Worm (Caenorhabditis elegans): Measurements from ENCODE around the gene nep-5.

Gene nep-5

ce11 chrII:5498156-5498739 is 10.3 kb downstream of the nep-5 start, which contains the start of the genes suex-1 and F12A10.9:
suex-1 (minus strand) TSS chrII:5498256.
F12A10.9 (plus strand) TSS chrII:5498689.
- TF ChIP-seq T22C8.4 (GFP tag; IDR thresholded peaks at IDR 0.05) (no peak), flt-1 (GFP tag; IDR thresholded peaks at IDR 0.05) (no peak), cog-1 (tag; optimal IDR thresholded peaks at IDR 0.05) (no peak), ztf-23 (GFP tag; IDR thresholded peaks at IDR 0.05) (no peak), med-1 (GFP tag; optimal IDR thresholded peaks at IDR 0.05; ENCODE audit: insufficient read depth) (no peak), ztf-29 (GFP tag; IDR thresholded peaks at IDR 0.05) (no peak), ref-1 (GFP tag; conservative IDR thresholded peaks at IDR 0.05) (no peak), klf-2 (GFP tag; conservative IDR thresholded peaks at IDR 0.05) (no peak), tab-1 (GFP tag; IDR thresholded peaks at IDR 0.05) (no peak)

- no peak for TF ChIP-seq ztf-29 (GFP tag; IDR thresholded peaks at IDR 0.05)
Observed at ce11 chrII:5500470-5500869, 12.5 kb downstream of the nep-5 start, which contains the start of gene fzy-1. fzy-1 (plus strand) TSS chrII:5500770.

ce11 chrII:5500986-5501657 is 13.2 kb downstream of the nep-5 start, which contains the start of gene F12A10.8:
F12A10.8 (minus strand) TSS chrII:5501064.
- TF ChIP-seq tab-1 (GFP tag; IDR thresholded peaks at IDR 0.05) (no peak), ztf-29 (GFP tag; IDR thresholded peaks at IDR 0.05) (no peak), T22C8.4 (GFP tag; IDR thresholded peaks at IDR 0.05) (no peak), med-1 (GFP tag; optimal IDR thresholded peaks at IDR 0.05; ENCODE audit: insufficient read depth) (no peak), ref-1 (GFP tag; conservative IDR thresholded peaks at IDR 0.05) (no peak), klf-2 (GFP tag; conservative IDR thresholded peaks at IDR 0.05) (no peak), flt-1 (GFP tag; IDR thresholded peaks at IDR 0.05) (no peak), cog-1 (tag; optimal IDR thresholded peaks at IDR 0.05) (no peak)

- TF ChIP-seq T22C8.4 (GFP tag; IDR thresholded peaks at IDR 0.05) (no peak), tab-1 (GFP tag; IDR thresholded peaks at IDR 0.05) (no peak), klf-2 (GFP tag; conservative IDR thresholded peaks at IDR 0.05) (no peak), ref-1 (GFP tag; conservative IDR thresholded peaks at IDR 0.05) (no peak), ztf-29 (GFP tag; IDR thresholded peaks at IDR 0.05) (no peak), med-1 (GFP tag; optimal IDR thresholded peaks at IDR 0.05; ENCODE audit: insufficient read depth) (no peak), cog-1 (tag; optimal IDR thresholded peaks at IDR 0.05) (no peak), ztf-23 (GFP tag; IDR thresholded peaks at IDR 0.05) (no peak), flt-1 (GFP tag; IDR thresholded peaks at IDR 0.05) (no peak)
Observed at ce11 chrII:5503760-5504159, 15.8 kb downstream of the nep-5 start, which contains the start of gene cyp-44A1. cyp-44A1 (plus strand) TSS chrII:5504044.

ce11 chrII:5505820-5506287 is 17.9 kb downstream of the nep-5 start, which contains the start of gene npp-24:
npp-24 (plus strand) TSS chrII:5505870.
- no peak for TF ChIP-seq ref-1 (GFP tag; conservative IDR thresholded peaks at IDR 0.05)
- TF ChIP-seq tab-1 (GFP tag; IDR thresholded peaks at IDR 0.05) = no peak
- TF ChIP-seq flt-1 (GFP tag; IDR thresholded peaks at IDR 0.05) = no peak
- no peak for TF ChIP-seq klf-2 (GFP tag; conservative IDR thresholded peaks at IDR 0.05)
- no peak for TF ChIP-seq ztf-23 (GFP tag; IDR thresholded peaks at IDR 0.05)
- TF ChIP-seq med-1 (GFP tag; optimal IDR thresholded peaks at IDR 0.05; ENCODE audit: insufficient read depth) = no peak
- no peak for TF ChIP-seq ztf-29 (GFP tag; IDR thresholded peaks at IDR 0.05)
- TF ChIP-seq T22C8.4 (GFP tag; IDR thresholded peaks at IDR 0.05) = no peak
- TF ChIP-seq cog-1 (tag; optimal IDR thresholded peaks at IDR 0.05) = no peak

ce11 chrII:5511417-5512353 is 23.7 kb downstream of the nep-5 start:
- TF ChIP-seq cog-1 (tag; optimal IDR thresholded peaks at IDR 0.05) (peak; percentile 44), flt-1 (GFP tag; IDR thresholded peaks at IDR 0.05) (no peak), ztf-23 (GFP tag; IDR thresholded peaks at IDR 0.05) (no peak), T22C8.4 (GFP tag; IDR thresholded peaks at IDR 0.05) (no peak), ztf-29 (GFP tag; IDR thresholded peaks at IDR 0.05) (no peak), klf-2 (GFP tag; conservative IDR thresholded peaks at IDR 0.05) (no peak), med-1 (GFP tag; optimal IDR thresholded peaks at IDR 0.05; ENCODE audit: insufficient read depth) (no peak)

- TF ChIP-seq T22C8.4 (GFP tag; IDR thresholded peaks at IDR 0.05) (no peak), flt-1 (GFP tag; IDR thresholded peaks at IDR 0.05) (no peak), klf-2 (GFP tag; conservative IDR thresholded peaks at IDR 0.05) (no peak), ztf-29 (GFP tag; IDR thresholded peaks at IDR 0.05) (no peak), ref-1 (GFP tag; conservative IDR thresholded peaks at IDR 0.05) (no peak), tab-1 (GFP tag; IDR thresholded peaks at IDR 0.05) (no peak), ztf-23 (GFP tag; IDR thresholded peaks at IDR 0.05) (no peak), cog-1 (tag; optimal IDR thresholded peaks at IDR 0.05) (no peak)
Observed at ce11 chrII:5512473-5513097, 24.6 kb downstream of the nep-5 start.

- no peak for TF ChIP-seq flt-1 (GFP tag; IDR thresholded peaks at IDR 0.05)
- TF ChIP-seq tab-1 (GFP tag; IDR thresholded peaks at IDR 0.05) = no peak
- TF ChIP-seq med-1 (GFP tag; optimal IDR thresholded peaks at IDR 0.05; ENCODE audit: insufficient read depth) = no peak
- TF ChIP-seq ref-1 (GFP tag; conservative IDR thresholded peaks at IDR 0.05) = no peak
- TF ChIP-seq ztf-29 (GFP tag; IDR thresholded peaks at IDR 0.05) = no peak
- no peak for TF ChIP-seq ztf-23 (GFP tag; IDR thresholded peaks at IDR 0.05)
- no peak for TF ChIP-seq T22C8.4 (GFP tag; IDR thresholded peaks at IDR 0.05)
- TF ChIP-seq cog-1 (tag; optimal IDR thresholded peaks at IDR 0.05) = no peak
- no peak for TF ChIP-seq klf-2 (GFP tag; conservative IDR thresholded peaks at IDR 0.05)
Observed at ce11 chrII:5514846-5515245, 26.9 kb downstream of the nep-5 start, which contains the start of gene sahd-1. sahd-1 (minus strand) TSS chrII:5514945.

All from whole organism, midembryonic.